Worm (Caenorhabditis elegans) whole organism, L4 larva: ENCODE results near the gene B0393.7.

ENCODE experiments used
- attf-4 ChIP-seq: sonication (generic microtip); optimal IDR thresholded peaks from 3 replicates; lab custom pipeline; 2017; ENCODE audit warnings: missing biosample characterization, missing genetic modification characterization
- ceh-62 ChIP-seq: sonication (generic microtip); optimal IDR thresholded peaks from 2 replicates; lab custom pipeline; 2017; ENCODE audit warnings: missing biosample characterization, missing genetic modification characterization
- lim-7 ChIP-seq: fragments of 200-800 bp; sonication (Bioruptor generic); IDR thresholded peaks from 2 replicates; pipeline ENCODE4 v1.3.6; 2022; ENCODE audit warnings: missing genetic modification characterization, missing compliant biosample characterization
- lin-38 ChIP-seq: fragments of 200-800 bp; sonication (Bioruptor generic); IDR thresholded peaks from 2 replicates; pipeline ENCODE4 v1.3.6; 2022; ENCODE audit warnings: missing genetic modification reagents, missing genetic modification characterization, missing compliant biosample characterization

DNA sequence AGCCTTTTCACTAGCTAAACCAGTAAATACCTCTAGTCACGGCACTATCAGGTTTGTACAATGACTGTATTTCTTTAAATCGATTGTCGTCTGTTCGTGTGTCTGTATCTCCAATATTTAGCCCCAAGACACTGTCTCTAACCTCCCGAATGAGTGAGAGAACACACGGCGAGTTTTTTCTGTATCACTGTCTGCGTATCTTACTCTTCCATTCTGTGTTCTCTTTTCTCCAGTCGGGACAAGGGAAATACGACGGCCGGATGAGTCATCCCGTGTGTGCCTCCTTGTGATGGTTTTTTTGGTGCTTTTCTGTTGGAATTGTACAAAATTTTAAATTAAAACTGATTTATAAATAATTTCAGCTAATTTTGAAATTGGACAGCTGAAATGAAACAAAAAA lies 18.1 kb upstream of the B0393.7 start:
- TF ChIP-seq attf-4 (no peak), lin-38 (peak; percentile 60), lim-7 (GFP tag; lab: Robert Waterston, UW) (no peak), ceh-62 (no peak)
